Worm (Caenorhabditis elegans): ENCODE results near the gene ace-1.

The ace-1 gene

ce11 chrX:16354598-16355211 is 12.4 kb upstream of the ace-1 start, which contains the start of gene nhr-28:
nhr-28 (plus strand) TSS chrX:16354976.
- TF ChIP-seq lin-15B (tag; optimal IDR thresholded peaks at IDR 0.05): no peak
- no peak for TF ChIP-seq zfp-3 (GFP tag; conservative IDR thresholded peaks at IDR 0.05)
- no peak for TF ChIP-seq daf-19 (GFP tag; conservative IDR thresholded peaks at IDR 0.05)
- TF ChIP-seq fkh-10 (GFP tag; optimal IDR thresholded peaks at IDR 0.05): peak; percentile 69
- peak; percentile 8 for TF ChIP-seq T20F7.1 (GFP tag; optimal IDR thresholded peaks at IDR 0.05)
- peak; percentile 73 for TF ChIP-seq aha-1 (tag)
- no peak for TF ChIP-seq saeg-2 (GFP tag; IDR thresholded peaks at IDR 0.05)
- peak; percentile 7 for TF ChIP-seq mep-1 (tag; optimal IDR thresholded peaks at IDR 0.05)

ce11 chrX:16356341-16356740 is 10.8 kb upstream of the ace-1 start:
- no peak for TF ChIP-seq saeg-2 (GFP tag; IDR thresholded peaks at IDR 0.05)
- TF ChIP-seq dmd-8 (GFP tag; IDR thresholded peaks at IDR 0.05): no peak
- no peak for TF ChIP-seq fkh-10 (GFP tag; optimal IDR thresholded peaks at IDR 0.05)
- TF ChIP-seq nhr-10 (tag; optimal IDR thresholded peaks at IDR 0.05): no peak
- TF ChIP-seq aha-1 (tag): no peak
- TF ChIP-seq arid-1 (GFP tag; conservative IDR thresholded peaks at IDR 0.05): no peak
- TF ChIP-seq ctbp-1 (GFP tag; IDR thresholded peaks at IDR 0.05): no peak
- TF ChIP-seq fos-1 (tag; optimal IDR thresholded peaks at IDR 0.05): no peak

- TF ChIP-seq madf-5 (GFP tag; IDR thresholded peaks at IDR 0.05) (0 out of 4 replicates have a peak, but pooled peaks have one; percentile 19 to 21), F26F4.8 (GFP tag; conservative IDR thresholded peaks at IDR 0.05) (no peak), nhr-111 (GFP tag; optimal IDR thresholded peaks at IDR 0.05) (no peak), Y105C5A.15 (GFP tag; IDR thresholded peaks at IDR 0.05) (0 out of 2 replicates have a peak, but pooled peaks have one; percentile 7), gei-8 (GFP tag; optimal IDR thresholded peaks at IDR 0.05) (no peak), nhr-41 (GFP tag; IDR thresholded peaks at IDR 0.05) (no peak), daf-16 (GFP tag; optimal IDR thresholded peaks at IDR 0.05) (no peak), daf-16 (tag; optimal IDR thresholded peaks at IDR 0.05) (no peak), daf-8 (GFP tag; IDR thresholded peaks at IDR 0.05) (no peak), nhr-10 (tag; optimal IDR thresholded peaks at IDR 0.05) (no peak), hmg-1.1 (GFP tag; IDR thresholded peaks at IDR 0.05) (no peak), sdz-12 (GFP tag; optimal IDR thresholded peaks at IDR 0.05) (no peak), ces-1 (GFP tag; optimal IDR thresholded peaks at IDR 0.05) (no peak), nhr-25 (tag; optimal IDR thresholded peaks at IDR 0.05; ENCODE audit: borderline replicate concordance, insufficient read depth) (no peak), hlh-11 (tag; optimal IDR thresholded peaks at IDR 0.05) (no peak), dmd-9 (GFP tag; IDR thresholded peaks at IDR 0.05) (0 out of 2 replicates have a peak, but pooled peaks have one; percentile 19), mxl-3 (GFP tag; optimal IDR thresholded peaks at IDR 0.05) (no peak), fkh-10 (GFP tag; optimal IDR thresholded peaks at IDR 0.05) (peak; percentile 19), lin-13 (GFP tag; optimal IDR thresholded peaks at IDR 0.05) (no peak), zip-11 (GFP tag; IDR thresholded peaks at IDR 0.05) (no peak), aly-2 (tag; optimal IDR thresholded peaks at IDR 0.05) (no peak), nhr-237 (tag; optimal IDR thresholded peaks at IDR 0.05) (no peak), madf-9 (GFP tag; conservative IDR thresholded peaks at IDR 0.05) (no peak; the same call in 1 of the 2 replicates), egl-27 (tag; optimal IDR thresholded peaks at IDR 0.05) (no peak), daf-19 (GFP tag; conservative IDR thresholded peaks at IDR 0.05) (no peak), tra-1 (GFP tag; IDR thresholded peaks at IDR 0.05) (0 out of 2 replicates have a peak, but pooled peaks have one; percentile 9), rbr-2 (tag; optimal IDR thresholded peaks at IDR 0.05) (no peak), dmd-6 (GFP tag; IDR thresholded peaks at IDR 0.05) (no peak), zag-1 (tag; optimal IDR thresholded peaks at IDR 0.05) (no peak), ctbp-1 (GFP tag; IDR thresholded peaks at IDR 0.05) (0 out of 2 replicates have a peak, but pooled peaks have one; percentile 25)
Observed at ce11 chrX:16357531-16357930, 9.6 kb upstream of the ace-1 start.

Measured in whole organism, L4 larva.